Worm (Caenorhabditis elegans): ENCODE results near the gene utp-20.

- TF ChIP-seq hlh-30 (tag; optimal IDR thresholded peaks at IDR 0.05; ENCODE audit: insufficient read depth), result no peak
- no peak for TF ChIP-seq sdc-2 (tag; optimal IDR thresholded peaks at IDR 0.05)
- TF ChIP-seq F13H6.1 (tag; optimal IDR thresholded peaks at IDR 0.05), result no peak
- TF ChIP-seq ceh-24 (tag; optimal IDR thresholded peaks at IDR 0.05), result no peak
- TF ChIP-seq fkh-6 (tag; optimal IDR thresholded peaks at IDR 0.05), result no peak
- no peak for TF ChIP-seq K09A11.1 (tag; optimal IDR thresholded peaks at IDR 0.05; ENCODE audit: insufficient read depth)
Observed at ce11 chrII:6594151-6594550, 58.0 kb downstream of the utp-20 start, which contains the start of gene aipr-1.
